Worm (Caenorhabditis elegans) whole organism, mixed stage, embryonic: ENCODE results near the gene F10E9.12.

Experiments
- elt-1 ChIP-seq: sonication (generic microtip); optimal IDR thresholded peaks from 2 replicates; lab custom pipeline; 2017; ENCODE audit warnings: missing genetic modification characterization, mild to moderate bottlenecking, missing compliant biosample characterization, antibody characterized with exemption, moderate library complexity, borderline replicate concordance; ENCODE audit not compliant: insufficient read depth
- elt-3 ChIP-seq: fragments of 150-350 bp; optimal IDR thresholded peaks from 2 replicates; lab custom pipeline; 2014; ENCODE audit warnings: missing biosample characterization, missing genetic modification characterization
- mep-1 ChIP-seq: fragments of 150-350 bp; optimal IDR thresholded peaks from 2 replicates; lab custom pipeline; 2017; ENCODE audit warnings: missing biosample characterization, missing genetic modification reagents, missing genetic modification characterization, inconsistent platforms
- pha-4 ChIP-seq: fragments of 150-350 bp; optimal IDR thresholded peaks from 2 replicates; lab custom pipeline; 2018; ENCODE audit warnings: missing biosample characterization, missing genetic modification reagents, missing genetic modification characterization
- unc-39 ChIP-seq: fragments of 150-350 bp; optimal IDR thresholded peaks from 2 replicates; lab custom pipeline; 2014; ENCODE audit warnings: missing biosample characterization, missing genetic modification characterization
- unc-62 ChIP-seq: fragments of 150-350 bp; optimal IDR thresholded peaks from 2 replicates; lab custom pipeline; 2014; ENCODE audit warnings: missing biosample characterization, missing genetic modification reagents, missing genetic modification characterization
- ztf-11 ChIP-seq: fragments of 150-350 bp; optimal IDR thresholded peaks from 2 replicates; lab custom pipeline; 2014; ENCODE audit warnings: missing biosample characterization, missing genetic modification characterization

DNA sequence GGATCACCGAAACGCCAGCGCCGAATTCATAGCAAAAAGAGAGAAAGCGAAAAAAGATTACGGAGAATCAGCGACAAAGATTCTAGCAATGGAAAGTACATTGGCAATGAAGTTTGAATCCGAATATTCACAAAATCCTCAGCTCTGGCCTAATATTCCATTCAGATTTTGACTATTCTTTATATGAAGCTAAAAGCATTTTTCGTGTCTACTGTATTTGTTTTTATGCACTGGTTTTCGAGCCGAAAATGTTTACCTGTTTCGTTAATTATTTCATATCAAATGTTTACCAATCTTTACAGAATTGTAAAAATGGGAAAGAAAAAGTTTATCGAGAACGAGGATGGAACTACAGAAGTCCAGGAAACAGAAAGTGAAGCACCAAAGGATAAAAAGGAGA, 16.1 kb upstream of the F10E9.12 start, which contains the start of gene F10E9.4:
- TF ChIP-seq elt-3 (tag; lab: Kevin White, UChicago), result no peak
- no peak for TF ChIP-seq pha-4 (tag; lab: Kevin White, UChicago)
- TF ChIP-seq elt-1 (tag; lab: Kevin White, UChicago), result no peak
- no peak for TF ChIP-seq ztf-11 (tag; lab: Kevin White, UChicago)
- TF ChIP-seq unc-39 (tag; lab: Kevin White, UChicago), result no peak
- no peak for TF ChIP-seq unc-62 (GFP tag; lab: Kevin White, UChicago)
- no peak for TF ChIP-seq mep-1 (tag; lab: Kevin White, UChicago)
